Worm (Caenorhabditis elegans): ENCODE data around the gene vps-33.2.

The vps-33.2 gene

DNA sequence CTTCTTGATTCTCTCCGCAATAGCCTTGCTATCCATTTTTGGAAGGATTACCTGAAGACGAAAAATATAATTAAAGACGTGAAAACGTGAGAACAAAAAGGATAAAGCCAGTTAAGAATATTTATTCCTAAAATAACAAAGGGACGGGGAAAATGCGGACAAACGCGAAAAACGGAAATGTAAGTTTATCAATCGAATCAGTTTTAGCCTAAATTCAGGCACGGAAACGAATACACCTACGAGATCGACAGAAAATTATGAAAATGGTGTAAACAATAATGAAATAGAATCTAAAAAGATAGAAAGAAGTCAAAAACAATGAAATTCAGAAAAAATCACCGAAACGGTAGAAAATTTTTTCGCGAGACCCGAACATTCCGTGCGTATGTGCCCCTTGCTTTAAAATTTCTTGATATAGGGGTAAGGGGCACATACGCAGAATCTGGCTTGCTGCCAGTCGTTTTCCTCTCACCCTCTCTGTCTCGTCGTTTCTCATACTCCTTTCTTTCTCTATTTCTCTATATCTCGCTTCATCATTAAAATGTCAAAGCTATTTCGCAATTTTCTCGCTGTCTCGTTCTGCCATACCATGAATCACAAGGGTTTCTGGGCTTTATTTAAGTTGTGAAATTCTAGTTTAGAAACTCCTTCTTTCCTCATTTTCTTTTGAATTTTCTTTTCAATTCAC lies 12.3 kb upstream of the vps-33.2 start, which contains the start of gene icd-1 (continued):
- peak; percentile 71 for TF ChIP-seq spr-3 (GFP tag; optimal IDR thresholded peaks at IDR 0.05)
- peak; percentile 91 to 95 for TF ChIP-seq lsy-2 (tag; optimal IDR thresholded peaks at IDR 0.05)
- TF ChIP-seq zfp-2 (tag; optimal IDR thresholded peaks at IDR 0.05), result peak; percentile 74
- TF ChIP-seq saeg-2 (GFP tag; IDR thresholded peaks at IDR 0.05), result peak; percentile 78
- TF ChIP-seq ceh-32 (tag; optimal IDR thresholded peaks at IDR 0.05; ENCODE audit: poor library complexity), result peak; percentile 17
- peak; percentile 92 for TF ChIP-seq lin-13 (GFP tag; optimal IDR thresholded peaks at IDR 0.05)
- no peak for TF ChIP-seq mxl-2 (GFP tag; conservative IDR thresholded peaks at IDR 0.05)
- TF ChIP-seq T20F7.1 (GFP tag; optimal IDR thresholded peaks at IDR 0.05), result peak; percentile 90
- TF ChIP-seq jun-1 (tag; optimal IDR thresholded peaks at IDR 0.05), result peak; percentile 79
- peak; percentile 96 for TF ChIP-seq nhr-77 (tag; optimal IDR thresholded peaks at IDR 0.05)
- peak; percentile 62; the same call in 1 of the 2 replicates for TF ChIP-seq nhr-41 (GFP tag; IDR thresholded peaks at IDR 0.05)

DNA sequence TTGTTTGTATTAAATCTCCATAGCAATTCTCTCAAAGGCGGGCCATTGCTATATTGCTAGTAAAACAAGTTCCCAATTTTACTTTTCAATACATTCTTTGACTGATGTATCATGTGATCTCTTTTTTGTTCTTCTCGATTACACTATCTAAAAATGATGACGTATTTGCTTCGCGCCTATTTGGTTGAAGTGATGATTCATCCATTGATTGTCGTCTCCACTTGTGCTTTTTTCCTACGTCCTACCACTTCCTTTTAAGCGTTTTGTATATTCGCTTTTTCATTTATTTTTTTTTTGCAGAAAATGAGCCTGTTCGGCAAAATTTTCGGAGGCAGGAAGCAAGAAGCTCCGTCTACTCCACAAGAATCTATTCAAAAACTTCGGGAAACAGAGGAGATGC lies 11.6 kb upstream of the vps-33.2 start, which contains the start of gene vps-32.1:
Gene vps-32.1, plus strand, starts transcription at position 301 of the 400 bp plus-strand sequence.
- TF ChIP-seq R02D3.7 (tag; optimal IDR thresholded peaks at IDR 0.05) (no peak), fkh-10 (GFP tag; optimal IDR thresholded peaks at IDR 0.05) (no peak), spr-1 (tag; optimal IDR thresholded peaks at IDR 0.05) (no peak), Y48G9A.11 (GFP tag; IDR thresholded peaks at IDR 0.05) (no peak), snpc-4 (tag; optimal IDR thresholded peaks at IDR 0.05) (no peak), attf-4 (tag; optimal IDR thresholded peaks at IDR 0.05) (no peak), aha-1 (tag) (no peak), zip-11 (GFP tag; IDR thresholded peaks at IDR 0.05) (no peak), nhr-76 (tag; optimal IDR thresholded peaks at IDR 0.05) (no peak), daf-16 (GFP tag; optimal IDR thresholded peaks at IDR 0.05) (no peak), daf-16 (tag; optimal IDR thresholded peaks at IDR 0.05) (peak; percentile 34), dmd-9 (GFP tag; IDR thresholded peaks at IDR 0.05) (0 out of 2 replicates have a peak, but pooled peaks have one; percentile 18), lsy-2 (tag; optimal IDR thresholded peaks at IDR 0.05) (peak in 1 of 2 experiments; percentile 6), daf-12 (tag; optimal IDR thresholded peaks at IDR 0.05) (no peak), lin-15B (tag; optimal IDR thresholded peaks at IDR 0.05) (no peak), ces-1 (GFP tag; optimal IDR thresholded peaks at IDR 0.05) (no peak), hlh-30 (tag; optimal IDR thresholded peaks at IDR 0.05; ENCODE audit: insufficient read depth) (no peak), lir-3 (tag; optimal IDR thresholded peaks at IDR 0.05) (no peak), ZK337.2 (GFP tag; IDR thresholded peaks at IDR 0.05) (no peak), T20F7.1 (GFP tag; optimal IDR thresholded peaks at IDR 0.05) (no peak), zag-1 (tag; optimal IDR thresholded peaks at IDR 0.05) (no peak), ceh-62 (tag; optimal IDR thresholded peaks at IDR 0.05) (no peak), dmd-6 (GFP tag; IDR thresholded peaks at IDR 0.05) (peak; percentile 30), nhr-6 (tag; optimal IDR thresholded peaks at IDR 0.05) (peak; percentile 1), dmd-8 (GFP tag; IDR thresholded peaks at IDR 0.05) (no peak), snpc-1.2 (GFP tag; IDR thresholded peaks at IDR 0.05) (no peak), fos-1 (tag; optimal IDR thresholded peaks at IDR 0.05) (peak; percentile 42), lim-7 (GFP tag; IDR thresholded peaks at IDR 0.05) (no peak), nhr-102 (tag; optimal IDR thresholded peaks at IDR 0.05) (no peak), zip-2 (tag; optimal IDR thresholded peaks at IDR 0.05) (no peak), zfp-3 (GFP tag; conservative IDR thresholded peaks at IDR 0.05) (no peak)

ce11 chrII:6591000-6591399 lies 10.0 kb upstream of the vps-33.2 start:
- TF ChIP-seq ceh-44 (GFP tag; IDR thresholded peaks at IDR 0.05) (no peak), snpc-1.2 (GFP tag; IDR thresholded peaks at IDR 0.05) (peak; percentile 8; the same call in 1 of the 2 replicates), zfp-3 (GFP tag; conservative IDR thresholded peaks at IDR 0.05) (no peak; the same call in 1 of the 2 replicates), mep-1 (tag; optimal IDR thresholded peaks at IDR 0.05) (no peak), lin-15B (tag; optimal IDR thresholded peaks at IDR 0.05) (no peak), D1046.2 (GFP tag; IDR thresholded peaks at IDR 0.05) (no peak), ceh-28 (tag; optimal IDR thresholded peaks at IDR 0.05) (no peak), zip-11 (GFP tag; IDR thresholded peaks at IDR 0.05) (no peak), hlh-11 (tag; optimal IDR thresholded peaks at IDR 0.05) (no peak), ZK337.2 (GFP tag; IDR thresholded peaks at IDR 0.05) (no peak), lin-1 (GFP tag; IDR thresholded peaks at IDR 0.05) (no peak), ama-1 (optimal IDR thresholded peaks at IDR 0.05) (no peak), lim-7 (GFP tag; IDR thresholded peaks at IDR 0.05) (no peak), ceh-62 (tag; optimal IDR thresholded peaks at IDR 0.05) (no peak), madf-5 (GFP tag; IDR thresholded peaks at IDR 0.05) (no peak), lin-13 (GFP tag; optimal IDR thresholded peaks at IDR 0.05) (no peak), duxl-1 (tag; optimal IDR thresholded peaks at IDR 0.05; ENCODE audit: poor library complexity) (no peak)
